Worm (Caenorhabditis elegans) whole organism, L4/young adult: ENCODE measurements around the gene F08D12.2.

Experiments used
- W03F9.2 ChIP-seq: fragments of 150-350 bp; optimal IDR thresholded peaks from 2 replicates; lab custom pipeline; 2014; ENCODE audit warnings: missing biosample characterization, missing genetic modification characterization
- dao-5 ChIP-seq: sonication (generic microtip); optimal IDR thresholded peaks from 2 replicates; lab custom pipeline; 2016; ENCODE audit warnings: missing genotype, missing genetic modification characterization, moderate library complexity, missing compliant biosample characterization
- him-1 ChIP-seq: sonication (generic microtip); optimal IDR thresholded peaks from 2 replicates; lab custom pipeline; 2016; ENCODE audit warnings: missing genotype, missing genetic modification reagents, missing genetic modification characterization, missing compliant biosample characterization

- TF ChIP-seq W03F9.2 (no peak), him-1 (no peak), dao-5 (tag; lab: Kevin White, UChicago) (no peak)
Observed at ce11 chrII:2815017-2815416, 33.6 kb downstream of the F08D12.2 start.
